Fruit fly (Drosophila melanogaster) whole organism, prepupa: Measurements from ENCODE around the gene CG31637.

Source experiments
- CG11902 ChIP-seq: fragments of 200-800 bp; sonication (Bioruptor generic); optimal IDR thresholded peaks from 3 replicates; lab custom pipeline; 2016; ENCODE audit warnings: missing biosample characterization, missing genetic modification characterization
- CG1621 ChIP-seq: fragments of 200-800 bp; sonication (Bioruptor generic); optimal IDR thresholded peaks from 3 replicates; lab custom pipeline; 2018; ENCODE audit warnings: missing biosample characterization, mild to moderate bottlenecking, missing genetic modification characterization
- CG16779 ChIP-seq: fragments of 200-800 bp; sonication (Bioruptor generic); optimal IDR thresholded peaks from 3 replicates; lab custom pipeline; 2017; ENCODE audit warnings: missing biosample characterization, mild to moderate bottlenecking, missing genetic modification characterization
- Hr38 ChIP-seq: sonication (Bioruptor generic); optimal IDR thresholded peaks from 2 replicates; lab custom pipeline; 2016; ENCODE audit warnings: missing biosample characterization, missing genetic modification characterization
- Hr39 ChIP-seq: fragments of 200-800 bp; sonication (Bioruptor generic); optimal IDR thresholded peaks from 2 replicates; lab custom pipeline; 2016; ENCODE audit warnings: missing biosample characterization, missing genetic modification characterization
- Smox ChIP-seq: fragments of 200-800 bp; sonication (Bioruptor generic); optimal IDR thresholded peaks from 3 replicates; lab custom pipeline; 2016; ENCODE audit warnings: missing biosample characterization, missing genetic modification characterization
- Sox14 ChIP-seq: fragments of 200-800 bp; sonication (Bioruptor generic); optimal IDR thresholded peaks from 3 replicates; lab custom pipeline; 2016; ENCODE audit warnings: missing biosample characterization, missing genetic modification characterization
- dac ChIP-seq: fragments of 200-800 bp; sonication (Bioruptor generic); optimal IDR thresholded peaks from 2 replicates; lab custom pipeline; 2017; ENCODE audit warnings: missing biosample characterization, mild to moderate bottlenecking, missing genetic modification characterization
- eg ChIP-seq: fragments of 200-800 bp; sonication (Bioruptor generic); IDR thresholded peaks from 3 replicates; pipeline ENCODE4 v1.3.6; 2022; ENCODE audit warnings: missing biosample characterization, missing genetic modification characterization
- fkh ChIP-seq: fragments of 200-800 bp; sonication (Bioruptor generic); optimal IDR thresholded peaks from 3 replicates; lab custom pipeline; 2017; ENCODE audit warnings: missing biosample characterization, mild to moderate bottlenecking, missing genetic modification characterization, moderate library complexity
- pdm3 ChIP-seq: fragments of 200-800 bp; sonication (Bioruptor generic); optimal IDR thresholded peaks from 3 replicates; lab custom pipeline; 2016; ENCODE audit warnings: missing biosample characterization, missing genetic modification characterization
- ss ChIP-seq, 2 experiments: fragments of 200-800 bp; sonication (Bioruptor generic); optimal IDR thresholded peaks; 2 replicates in 1 of 2; 3 replicates in 1 of 2; lab custom pipeline; 2017 to 2018; ENCODE audit warnings: mild to moderate bottlenecking in 2 of 2, missing biosample characterization in 2 of 2, missing genetic modification characterization in 2 of 2, moderate library complexity in 1 of 2

DNA sequence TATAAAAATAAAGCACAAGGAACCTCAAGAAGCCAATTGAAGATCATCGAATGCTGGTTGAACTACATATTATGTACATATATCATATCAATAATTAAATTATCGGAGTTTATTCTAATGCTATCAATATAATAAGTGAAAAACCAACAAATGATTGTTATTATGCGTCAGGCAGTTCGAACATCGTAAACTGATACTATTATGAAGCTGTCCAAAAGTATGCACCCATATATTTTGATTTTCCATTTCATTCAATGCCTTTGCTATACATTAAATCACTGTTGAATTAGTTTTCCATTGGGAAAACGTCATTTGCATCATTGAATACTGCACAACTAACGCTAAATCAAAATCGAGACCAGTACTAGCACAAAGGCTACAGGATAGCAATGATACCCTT lies 53.9 kb downstream of the CG31637 start:
- TF ChIP-seq Hr39 (GFP tag; lab: Kevin White, UChicago) (no peak), Smox (GFP tag; lab: Kevin White, UChicago) (no peak), pdm3 (GFP tag; lab: Kevin White, UChicago) (no peak), ss (GFP tag; optimal IDR thresholded peaks at IDR 0.05; lab: Kevin White, UChicago) (no peak), CG1621 (tag; lab: Kevin White, UChicago) (no peak), eg (GFP tag; lab: Robert Waterston, UW) (no peak), Hr38 (GFP tag; lab: Kevin White, UChicago) (no peak), CG16779 (tag; lab: Kevin White, UChicago) (no peak), CG11902 (GFP tag; lab: Kevin White, UChicago) (no peak), Sox14 (no peak), fkh (GFP tag; lab: Kevin White, UChicago) (no peak), dac (no peak)
